Worm (Caenorhabditis elegans) whole organism, mixed stage, embryonic: ENCODE measurements around the gene Y75D11A.2.
"Not testable (repeated sequence)": the region's sequence is repeated elsewhere in the genome, so short reads cannot be mapped to it uniquely, and the experiment has no call there.

Experiments
- M03D4.4 ChIP-seq: sonication (generic microtip); optimal IDR thresholded peaks from 2 replicates; lab custom pipeline; 2017; ENCODE audit warnings: mild to moderate bottlenecking, missing genetic modification characterization, missing compliant biosample characterization
- bed-3 ChIP-seq: fragments of 200-800 bp; sonication (Bioruptor generic); optimal IDR thresholded peaks from 3 replicates; lab custom pipeline; 2018; ENCODE audit warnings: mild to moderate bottlenecking, missing genetic modification characterization, moderate library complexity, missing compliant biosample characterization
- blmp-1 ChIP-seq: fragments of 150-350 bp; optimal IDR thresholded peaks from 2 replicates; lab custom pipeline; 2014; ENCODE audit warnings: missing biosample characterization, missing genetic modification characterization
- ceh-43 ChIP-seq: fragments of 200-800 bp; sonication (Bioruptor generic); optimal IDR thresholded peaks from 2 replicates; lab custom pipeline; 2018; ENCODE audit warnings: mild to moderate bottlenecking, missing genetic modification characterization, moderate library complexity, missing compliant biosample characterization
- ceh-83 ChIP-seq: fragments of 200-800 bp; sonication (Bioruptor generic); optimal IDR thresholded peaks from 2 replicates; lab custom pipeline; 2018; ENCODE audit warnings: mild to moderate bottlenecking, missing genetic modification characterization, missing compliant biosample characterization
- ces-1 ChIP-seq: fragments of 150-350 bp; optimal IDR thresholded peaks from 2 replicates; lab custom pipeline; 2014; ENCODE audit warnings: missing biosample characterization, missing genetic modification reagents, missing genetic modification characterization
- drap-1 ChIP-seq: fragments of 200-800 bp; sonication (Bioruptor generic); optimal IDR thresholded peaks from 3 replicates; lab custom pipeline; 2018; ENCODE audit warnings: mild to moderate bottlenecking, missing genetic modification characterization, missing compliant biosample characterization
- elt-3 ChIP-seq: fragments of 150-350 bp; optimal IDR thresholded peaks from 2 replicates; lab custom pipeline; 2014; ENCODE audit warnings: missing biosample characterization, missing genetic modification characterization
- ham-2 ChIP-seq: fragments of 200-800 bp; sonication (Bioruptor generic); optimal IDR thresholded peaks from 2 replicates; lab custom pipeline; 2018; ENCODE audit warnings: mild to moderate bottlenecking, missing genetic modification characterization, missing compliant biosample characterization
- hlh-1 ChIP-seq: fragments of 150-350 bp; optimal IDR thresholded peaks from 2 replicates; lab custom pipeline; 2014; ENCODE audit warnings: missing biosample characterization, missing genetic modification reagents, missing genetic modification characterization
- lin-13 ChIP-seq: fragments of 150-350 bp; optimal IDR thresholded peaks from 2 replicates; lab custom pipeline; 2014; ENCODE audit warnings: missing biosample characterization, missing genetic modification characterization
- lin-32 ChIP-seq: fragments of 200-800 bp; sonication (Bioruptor generic); optimal IDR thresholded peaks from 2 replicates; lab custom pipeline; 2018; ENCODE audit warnings: mild to moderate bottlenecking, missing genetic modification characterization, missing compliant biosample characterization
- mep-1 ChIP-seq: fragments of 150-350 bp; optimal IDR thresholded peaks from 2 replicates; lab custom pipeline; 2017; ENCODE audit warnings: missing biosample characterization, missing genetic modification reagents, missing genetic modification characterization, inconsistent platforms
- mls-2 ChIP-seq: sonication (generic microtip); optimal IDR thresholded peaks from 2 replicates; lab custom pipeline; 2016; ENCODE audit warnings: mild to moderate bottlenecking, missing genetic modification characterization, moderate library complexity, missing compliant biosample characterization
- nhr-12 ChIP-seq: fragments of 150-350 bp; optimal IDR thresholded peaks from 2 replicates; lab custom pipeline; 2014; ENCODE audit warnings: missing biosample characterization, missing genetic modification characterization
- nhr-2 ChIP-seq: fragments of 150-350 bp; optimal IDR thresholded peaks from 2 replicates; lab custom pipeline; 2014; ENCODE audit warnings: missing biosample characterization, missing genetic modification characterization
- nhr-237 ChIP-seq: fragments of 150-350 bp; optimal IDR thresholded peaks from 2 replicates; lab custom pipeline; 2014; ENCODE audit warnings: missing biosample characterization, missing genetic modification characterization
- nhr-28 ChIP-seq: fragments of 150-350 bp; optimal IDR thresholded peaks from 2 replicates; lab custom pipeline; 2014; ENCODE audit warnings: missing biosample characterization, missing genetic modification characterization
- nhr-76 ChIP-seq: sonication (generic microtip); optimal IDR thresholded peaks from 2 replicates; lab custom pipeline; 2017; ENCODE audit warnings: missing biosample characterization, missing genetic modification characterization
- snpc-4 ChIP-seq: fragments of 150-350 bp; optimal IDR thresholded peaks from 2 replicates; lab custom pipeline; 2014; ENCODE audit warnings: missing biosample characterization, missing genetic modification characterization
- sptf-1 ChIP-seq: sonication (generic microtip); optimal IDR thresholded peaks from 2 replicates; lab custom pipeline; 2017; ENCODE audit warnings: mild to moderate bottlenecking, missing genetic modification characterization, moderate library complexity, missing compliant biosample characterization
- tbx-8 ChIP-seq: fragments of 200-800 bp; sonication (Bioruptor generic); optimal IDR thresholded peaks from 2 replicates; lab custom pipeline; 2018; ENCODE audit warnings: mild to moderate bottlenecking, missing genetic modification characterization, moderate library complexity, missing compliant biosample characterization
- unc-39 ChIP-seq: fragments of 150-350 bp; optimal IDR thresholded peaks from 2 replicates; lab custom pipeline; 2014; ENCODE audit warnings: missing biosample characterization, missing genetic modification characterization
- unc-62 ChIP-seq: fragments of 150-350 bp; optimal IDR thresholded peaks from 2 replicates; lab custom pipeline; 2014; ENCODE audit warnings: missing biosample characterization, missing genetic modification reagents, missing genetic modification characterization
- zip-8 ChIP-seq: fragments of 150-350 bp; optimal IDR thresholded peaks from 2 replicates; lab custom pipeline; 2014; ENCODE audit warnings: missing biosample characterization, missing genetic modification characterization
- ztf-11 ChIP-seq: fragments of 150-350 bp; optimal IDR thresholded peaks from 2 replicates; lab custom pipeline; 2014; ENCODE audit warnings: missing biosample characterization, missing genetic modification characterization

The Y75D11A.2 gene

DNA sequence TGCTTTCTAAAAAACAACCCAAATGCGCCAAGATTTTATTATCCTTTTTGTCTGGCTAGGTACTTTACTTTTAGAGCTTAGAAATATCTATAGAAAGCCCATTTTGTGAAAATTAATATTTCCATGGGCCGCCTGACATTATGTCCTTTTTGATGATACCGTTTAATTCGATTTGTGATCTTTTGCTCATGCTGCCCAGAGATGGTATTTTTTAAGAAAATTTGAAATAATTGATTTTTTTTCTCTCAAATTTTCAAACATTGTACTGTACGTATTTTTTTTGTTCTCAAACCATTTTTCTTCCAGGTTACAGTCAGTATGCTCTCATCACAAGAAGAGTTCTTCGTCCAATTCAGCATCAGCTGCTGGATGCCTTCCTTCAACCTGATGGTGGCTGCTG lies at the start of gene Y75D11A.2:
Y75D11A.2 (plus strand) TSS at position 301 of the 400 bp plus-strand sequence.
- not testable (repeated sequence) for TF ChIP-seq unc-39 (tag; lab: Kevin White, UChicago); ham-2; nhr-12 (tag; lab: Kevin White, UChicago)
- TF ChIP-seq, all 35 proteins: peak for 0; not testable (repeated sequence) for 35

DNA sequence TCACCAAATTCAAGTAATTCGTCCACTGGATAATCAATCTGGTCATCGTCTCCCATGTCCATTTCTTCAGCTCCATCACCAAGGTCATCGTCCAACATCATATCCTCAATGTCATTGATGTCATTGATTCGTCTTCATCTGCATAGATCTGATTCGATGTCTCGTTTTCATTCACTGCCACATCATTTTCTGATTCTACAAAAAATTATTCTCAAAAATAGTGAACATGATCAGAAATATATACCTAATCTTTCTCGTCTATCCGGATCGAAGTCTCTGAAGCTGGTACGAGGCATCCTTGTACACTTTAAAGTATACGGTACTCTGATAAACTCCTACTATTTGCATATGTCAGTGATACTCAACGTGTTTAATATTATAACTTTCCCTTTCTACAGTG lies 45.8 kb upstream of the Y75D11A.2 start, which contains the start of gene C36C9.4:
C36C9.4 (minus strand) TSS at position 101 of the 400 bp plus-strand sequence.
- not testable (repeated sequence) for TF ChIP-seq snpc-4; ceh-43 (GFP tag; lab: Kevin White, UChicago); nhr-2 (tag; lab: Kevin White, UChicago)

DNA sequence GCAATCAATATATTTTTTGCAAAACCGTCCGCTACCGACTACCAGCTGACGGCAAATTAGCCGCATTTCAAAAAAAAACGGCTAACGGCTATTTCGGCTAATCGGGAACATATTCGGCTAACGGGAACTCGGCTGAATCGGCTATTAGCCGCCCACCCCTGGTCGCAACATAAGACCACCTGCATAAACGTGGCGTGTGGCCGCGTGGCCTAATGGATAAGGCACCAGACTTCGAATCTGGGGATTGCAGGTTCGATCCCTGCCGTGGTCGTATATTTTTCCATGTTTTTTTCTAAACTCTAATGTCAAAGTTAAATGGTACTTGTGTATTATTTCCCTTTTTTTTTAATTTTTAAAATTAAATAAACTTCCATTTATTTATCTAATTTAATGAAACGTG lies 44.2 kb upstream of the Y75D11A.2 start:
- TF ChIP-seq ces-1 (GFP tag; lab: Kevin White, UChicago) (no peak), ceh-83 (GFP tag; lab: Kevin White, UChicago) (no peak), tbx-8 (GFP tag; lab: Kevin White, UChicago) (no peak), lin-32 (GFP tag; lab: Kevin White, UChicago) (no peak), sptf-1 (no peak), nhr-2 (tag; lab: Kevin White, UChicago) (no peak), unc-39 (tag; lab: Kevin White, UChicago) (no peak), ceh-43 (GFP tag; lab: Kevin White, UChicago) (no peak)

DNA sequence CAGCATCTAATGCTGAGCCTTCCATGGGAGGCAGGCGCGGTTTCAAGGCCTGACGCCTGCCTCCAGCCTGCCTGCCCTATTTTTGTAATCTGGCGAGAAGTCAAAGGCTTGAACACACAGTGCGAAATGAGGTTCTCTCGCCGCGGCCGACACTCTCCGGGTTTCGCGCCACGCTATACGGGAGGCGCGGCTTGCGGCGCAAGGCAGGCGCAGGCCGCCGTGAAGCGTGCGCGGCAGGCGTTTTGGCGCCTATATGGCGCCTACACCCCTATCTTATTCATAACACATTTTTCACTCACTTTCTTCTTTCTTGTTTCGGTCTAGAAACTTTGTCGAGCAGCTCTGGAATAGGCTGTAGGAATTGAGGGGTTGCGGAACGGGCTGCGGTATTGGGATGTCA lies 39.6 kb upstream of the Y75D11A.2 start:
- TF ChIP-seq nhr-28 (tag; lab: Kevin White, UChicago): no peak
- no peak for TF ChIP-seq mep-1 (tag; lab: Kevin White, UChicago)
- no peak for TF ChIP-seq nhr-76 (tag; lab: Kevin White, UChicago)
- no peak for TF ChIP-seq ceh-43 (GFP tag; lab: Kevin White, UChicago)
- no peak for TF ChIP-seq zip-8 (tag; lab: Kevin White, UChicago)
- TF ChIP-seq sptf-1: no peak
- TF ChIP-seq tbx-8 (GFP tag; lab: Kevin White, UChicago): no peak
- TF ChIP-seq nhr-12 (tag; lab: Kevin White, UChicago): no peak
- TF ChIP-seq M03D4.4 (tag; lab: Kevin White, UChicago): no peak
- no peak for TF ChIP-seq drap-1 (GFP tag; lab: Kevin White, UChicago)
- no peak for TF ChIP-seq elt-3
- TF ChIP-seq hlh-1 (tag; lab: Kevin White, UChicago): no peak
- no peak for TF ChIP-seq ceh-83 (GFP tag; lab: Kevin White, UChicago)

DNA sequence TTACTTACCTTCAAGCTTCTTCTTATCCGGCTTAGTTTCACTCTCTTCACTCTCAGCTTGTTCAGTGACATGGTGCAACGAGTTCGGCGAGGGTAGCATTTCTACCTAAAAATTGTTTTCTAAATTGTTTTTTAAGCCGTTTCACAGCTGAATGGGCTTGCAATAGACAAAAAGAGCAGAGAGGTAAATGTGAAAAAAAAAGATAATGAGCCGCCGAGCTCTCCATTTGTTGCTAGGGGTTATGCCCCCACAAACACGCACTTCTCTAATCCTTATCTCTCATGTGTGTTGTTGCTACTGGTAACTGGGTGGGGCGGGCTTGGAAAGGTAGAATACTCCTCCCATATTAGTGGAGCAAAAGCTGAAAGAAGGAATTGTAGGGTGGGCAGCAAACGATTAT lies 38.8 kb upstream of the Y75D11A.2 start, which contains the start of gene C36C9.5:
C36C9.5 (minus strand) TSS at position 101 of the 400 bp plus-strand sequence.
- TF ChIP-seq ztf-11 (tag; lab: Kevin White, UChicago) (no peak), unc-39 (tag; lab: Kevin White, UChicago) (no peak), lin-13 (tag; lab: Kevin White, UChicago) (no peak), zip-8 (tag; lab: Kevin White, UChicago) (no peak), ces-1 (GFP tag; lab: Kevin White, UChicago) (no peak), nhr-2 (tag; lab: Kevin White, UChicago) (no peak), bed-3 (GFP tag; lab: Kevin White, UChicago) (no peak), nhr-28 (tag; lab: Kevin White, UChicago) (no peak), nhr-12 (tag; lab: Kevin White, UChicago) (no peak), unc-62 (no peak), mep-1 (tag; lab: Kevin White, UChicago) (no peak), blmp-1 (no peak), nhr-237 (no peak), snpc-4 (no peak), lin-32 (GFP tag; lab: Kevin White, UChicago) (no peak), nhr-76 (tag; lab: Kevin White, UChicago) (no peak), mls-2 (no peak)
- TF ChIP-seq, all 35 proteins: peak for 0

DNA sequence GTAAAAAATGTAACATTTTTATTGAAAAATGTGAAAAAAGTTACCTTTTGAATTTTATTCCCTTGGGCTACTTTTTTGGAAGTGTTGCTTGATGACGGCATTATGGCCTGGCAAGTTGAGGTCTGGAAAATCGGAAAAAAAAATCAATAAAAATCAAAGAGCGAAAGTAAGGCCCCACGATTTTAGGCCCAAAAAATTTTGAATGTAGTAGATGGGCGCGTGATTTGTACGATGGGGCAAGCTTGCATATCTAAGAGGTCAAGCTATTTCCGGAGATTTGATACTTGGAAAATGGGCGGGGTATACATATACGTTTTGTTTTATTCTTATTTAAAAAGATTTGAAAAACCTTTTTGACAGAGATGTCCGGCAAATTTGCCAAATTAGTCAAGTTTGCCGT lies 36.1 kb upstream of the Y75D11A.2 start, which contains the start of gene F07G6.5:
F07G6.5 (minus strand) TSS at position 101 of the 400 bp plus-strand sequence.
- TF ChIP-seq nhr-2 (tag; lab: Kevin White, UChicago) (no peak), zip-8 (tag; lab: Kevin White, UChicago) (no peak), drap-1 (GFP tag; lab: Kevin White, UChicago) (no peak), unc-39 (tag; lab: Kevin White, UChicago) (no peak), nhr-28 (tag; lab: Kevin White, UChicago) (no peak), blmp-1 (no peak)
